ENCODE assay signal across 1 fruit fly cellular context in the genomic region with DNA sequence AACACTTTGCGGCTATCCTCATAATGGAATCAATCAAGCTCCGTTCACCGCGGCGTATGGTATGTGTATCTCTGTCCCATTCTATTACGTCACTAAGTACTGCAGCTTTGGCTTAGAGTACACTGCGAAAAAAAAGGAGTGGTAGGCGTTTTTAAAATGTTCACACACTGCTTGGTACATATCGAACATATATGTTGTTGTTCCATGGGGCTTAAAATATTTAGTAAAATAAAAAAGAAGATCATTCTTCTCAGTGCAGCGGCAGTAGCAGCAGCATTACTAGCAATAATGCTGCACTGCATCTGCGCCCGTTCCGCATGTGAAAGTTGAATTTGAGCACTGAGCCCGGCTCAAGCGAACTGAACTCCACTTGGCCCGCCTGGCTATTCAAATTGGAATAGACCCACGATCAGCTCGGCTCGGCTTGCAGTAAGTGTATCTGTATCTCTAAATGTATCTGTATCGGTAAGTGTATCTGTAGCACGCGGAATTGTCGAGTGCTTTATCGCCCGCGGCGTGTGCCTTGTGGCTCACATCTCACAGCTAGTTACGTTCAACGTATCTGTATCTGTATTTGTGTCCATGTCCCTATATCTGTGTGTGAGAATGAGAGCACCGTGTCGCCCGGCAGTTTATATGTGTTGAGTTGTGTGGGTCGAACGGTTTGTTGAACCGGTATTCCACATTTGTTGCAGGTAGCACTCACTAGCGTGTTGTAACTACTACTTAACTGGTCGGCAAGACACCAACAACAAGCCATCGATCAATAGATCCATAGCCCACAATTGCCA.
TF ChIP-seq lines count a peak whose summit lies in the region.

No protein-coding gene starts in this region.

TF ChIP-seq in whole organism, embryonic, 481 proteins besides CTCF, POLR2A, EP300 and RAD21 (continued from another document):
- no peak for TF ChIP-seq Fer2 (tag; optimal IDR thresholded peaks at IDR 0.05; lab: Kevin White, UChicago)
- no peak for TF ChIP-seq CG7786 (GFP tag; optimal IDR thresholded peaks at IDR 0.05; lab: Kevin White, UChicago)
- peak; percentile 44 for TF ChIP-seq Hsf (GFP tag; optimal IDR thresholded peaks at IDR 0.05; lab: Kevin White, UChicago)
- peak; percentile 63 for TF ChIP-seq CG1603 (tag; optimal IDR thresholded peaks at IDR 0.05; lab: Kevin White, UChicago)
- no peak for TF ChIP-seq Dref (GFP tag; IDR thresholded peaks at IDR 0.05; lab: Robert Waterston, UW)
- no peak for TF ChIP-seq wdn (GFP tag; IDR thresholded peaks at IDR 0.05; lab: Robert Waterston, UW)
- no peak for TF ChIP-seq mirr (GFP tag; optimal IDR thresholded peaks at IDR 0.05; lab: Kevin White, UChicago)
- TF ChIP-seq peb (GFP tag; IDR thresholded peaks at IDR 0.05; lab: Robert Waterston, UW) = no peak; the same call in 1 of the 2 replicates
- peak; percentile 22 for TF ChIP-seq CG8089 (GFP tag; optimal IDR thresholded peaks at IDR 0.05; lab: Kevin White, UChicago)
- TF ChIP-seq CG8388 (GFP tag; optimal IDR thresholded peaks at IDR 0.05; lab: Kevin White, UChicago) = peak; percentile 32
- peak; percentile 12 for TF ChIP-seq ems (GFP tag; optimal IDR thresholded peaks at IDR 0.05; lab: Kevin White, UChicago)
- TF ChIP-seq HmgD (GFP tag; optimal IDR thresholded peaks at IDR 0.05; lab: Kevin White, UChicago) = no peak
- 0 out of 2 replicates have a peak, but pooled peaks have one; percentile 31 for TF ChIP-seq CG14014 (GFP tag; IDR thresholded peaks at IDR 0.05; lab: Robert Waterston, UW)
- no peak for TF ChIP-seq CG11560 (tag; IDR thresholded peaks at IDR 0.05; lab: Robert Waterston, UW)
- TF ChIP-seq bowl (GFP tag; IDR thresholded peaks at IDR 0.05; lab: Robert Waterston, UW) = no peak; the same call in 1 of the 2 replicates
- TF ChIP-seq prd (optimal IDR thresholded peaks at IDR 0.05; lab: Kevin White, UChicago) = no peak
- TF ChIP-seq prd (GFP tag; IDR thresholded peaks at IDR 0.05; lab: Robert Waterston, UW) = peak; percentile 68; the same call in 1 of the 3 replicates
- TF ChIP-seq CG18476 (GFP tag; optimal IDR thresholded peaks at IDR 0.05; lab: Kevin White, UChicago) = peak; percentile 23
- 0 out of 2 replicates have a peak, but pooled peaks have one; percentile 23 for TF ChIP-seq danr (GFP tag; IDR thresholded peaks at IDR 0.05; lab: Robert Waterston, UW)
- TF ChIP-seq Jarid2 (GFP tag; optimal IDR thresholded peaks at IDR 0.05; lab: Kevin White, UChicago) = no peak
- TF ChIP-seq CG10274 (GFP tag; optimal IDR thresholded peaks at IDR 0.05; lab: Kevin White, UChicago) = peak; percentile 31
- TF ChIP-seq zen (tag; optimal IDR thresholded peaks at IDR 0.05; lab: Kevin White, UChicago) = no peak
- peak; percentile 32 for TF ChIP-seq Antp (GFP tag; optimal IDR thresholded peaks at IDR 0.05; lab: Kevin White, UChicago)
- no peak for TF ChIP-seq psq (GFP tag; optimal IDR thresholded peaks at IDR 0.05; lab: Kevin White, UChicago)
- TF ChIP-seq CG9609 (GFP tag; optimal IDR thresholded peaks at IDR 0.05; lab: Kevin White, UChicago) = peak; percentile 44
- peak; percentile 72 for TF ChIP-seq Xbp1 (GFP tag; optimal IDR thresholded peaks at IDR 0.05; lab: Kevin White, UChicago)
- 0 out of 4 replicates have a peak, but pooled peaks have one; percentile 10 for TF ChIP-seq Gug (GFP tag; IDR thresholded peaks at IDR 0.05; lab: Robert Waterston, UW)
- TF ChIP-seq BtbVII (GFP tag; optimal IDR thresholded peaks at IDR 0.05; lab: Kevin White, UChicago) = peak; percentile 42
- TF ChIP-seq da (GFP tag; optimal IDR thresholded peaks at IDR 0.05; lab: Kevin White, UChicago) = no peak
- TF ChIP-seq TFAM (GFP tag; optimal IDR thresholded peaks at IDR 0.05; lab: Kevin White, UChicago) = no peak
- no peak for TF ChIP-seq vnd (GFP tag; IDR thresholded peaks at IDR 0.05; lab: Robert Waterston, UW; ENCODE audit: partially characterized antibody)
- TF ChIP-seq toy (GFP tag; IDR thresholded peaks at IDR 0.05; lab: Robert Waterston, UW) = no peak
- peak; percentile 60; the same call in 2 of the 3 replicates for TF ChIP-seq Optix (GFP tag; IDR thresholded peaks at IDR 0.05; lab: Robert Waterston, UW)
- peak; percentile 54 for TF ChIP-seq CG1647 (GFP tag; optimal IDR thresholded peaks at IDR 0.05; lab: Kevin White, UChicago)
- no peak for TF ChIP-seq zen2 (GFP tag; IDR thresholded peaks at IDR 0.05; lab: Robert Waterston, UW; ENCODE audit: partially characterized antibody)
- peak; percentile 65; the same call in 1 of the 3 replicates for TF ChIP-seq so (GFP tag; IDR thresholded peaks at IDR 0.05; lab: Robert Waterston, UW)
- peak; percentile 51 for TF ChIP-seq slbo (GFP tag; IDR thresholded peaks at IDR 0.05; lab: Robert Waterston, UW)
- TF ChIP-seq Sox102F (GFP tag; optimal IDR thresholded peaks at IDR 0.05; lab: Kevin White, UChicago) = peak; percentile 84
- TF ChIP-seq odd (GFP tag; optimal IDR thresholded peaks at IDR 0.05; lab: Kevin White, UChicago) = no peak
- peak; percentile 63 for TF ChIP-seq fd96Cb (tag; optimal IDR thresholded peaks at IDR 0.05; lab: Kevin White, UChicago)
- TF ChIP-seq CG12155 (GFP tag; optimal IDR thresholded peaks at IDR 0.05; lab: Kevin White, UChicago) = no peak
- peak; percentile 60 for TF ChIP-seq Sox100B (GFP tag; optimal IDR thresholded peaks at IDR 0.05; lab: Kevin White, UChicago)
- peak; percentile 50 for TF ChIP-seq Ada2b (GFP tag; IDR thresholded peaks at IDR 0.05; lab: Robert Waterston, UW)
